Fruit fly (Drosophila melanogaster) whole organism, embryonic: ENCODE results near the gene Alp13.

ENCODE experiments used
- Atf-2 ChIP-seq: fragments of 200-800 bp; sonication (Bioruptor generic); optimal IDR thresholded peaks from 2 replicates; lab custom pipeline; 2016; ENCODE audit warnings: missing biosample characterization, missing genetic modification characterization
- BEAF-32 ChIP-seq: fragments of 200-800 bp; sonication (Bioruptor generic); optimal IDR thresholded peaks from 3 replicates; lab custom pipeline; 2017; ENCODE audit warnings: missing biosample characterization, missing genetic modification characterization, mild to moderate bottlenecking, moderate library complexity, missing genetic modification reagents
- C15 ChIP-seq: fragments of 200-800 bp; sonication (Bioruptor generic); IDR thresholded peaks from 3 replicates; pipeline ENCODE4 v1.3.6; 2022; ENCODE audit warnings: missing biosample characterization, missing genetic modification characterization
- CG10321 ChIP-seq: fragments of 200-800 bp; sonication (Bioruptor generic); IDR thresholded peaks from 2 replicates; pipeline ENCODE4 v1.3.6; 2022; ENCODE audit warnings: missing biosample characterization, missing genetic modification characterization
- CG10366 ChIP-seq: fragments of 200-800 bp; sonication (Bioruptor generic); IDR thresholded peaks from 2 replicates; pipeline ENCODE4 v1.3.6; 2022; ENCODE audit warnings: missing biosample characterization, missing genetic modification characterization
- CG10543 ChIP-seq: fragments of 200-800 bp; sonication (Bioruptor generic); optimal IDR thresholded peaks from 3 replicates; lab custom pipeline; 2017; ENCODE audit warnings: missing biosample characterization, mild to moderate bottlenecking, missing genetic modification characterization, moderate library complexity
- CG10959 ChIP-seq: fragments of 200-800 bp; sonication (Bioruptor generic); IDR thresholded peaks from 2 replicates; pipeline ENCODE4 v1.3.6; 2022; ENCODE audit warnings: missing biosample characterization, missing genetic modification characterization
- CG12391 ChIP-seq: fragments of 200-800 bp; sonication (Bioruptor generic); optimal IDR thresholded peaks from 3 replicates; lab custom pipeline; 2018; ENCODE audit warnings: missing biosample characterization, mild to moderate bottlenecking, missing genetic modification characterization, moderate library complexity
- CG13624 ChIP-seq: fragments of 200-800 bp; sonication (Bioruptor generic); optimal IDR thresholded peaks from 2 replicates; lab custom pipeline; 2016; ENCODE audit warnings: missing biosample characterization, missing genetic modification characterization
- CG1602 ChIP-seq: fragments of 200-800 bp; sonication (Bioruptor generic); optimal IDR thresholded peaks from 3 replicates; lab custom pipeline; 2016; ENCODE audit warnings: missing biosample characterization, missing genetic modification characterization
- CG16779 ChIP-seq: fragments of 200-800 bp; sonication (Bioruptor generic); IDR thresholded peaks from 2 replicates; pipeline ENCODE4 v1.3.6; 2022; ENCODE audit warnings: missing biosample characterization, missing genetic modification characterization
- CG16815 ChIP-seq: fragments of 200-800 bp; sonication (Bioruptor generic); optimal IDR thresholded peaks from 3 replicates; lab custom pipeline; 2017; ENCODE audit warnings: missing biosample characterization, mild to moderate bottlenecking, missing genetic modification characterization
- CG17568 ChIP-seq: fragments of 200-800 bp; sonication (Bioruptor generic); optimal IDR thresholded peaks from 2 replicates; lab custom pipeline; 2018; ENCODE audit warnings: missing biosample characterization, mild to moderate bottlenecking, missing genetic modification characterization, moderate library complexity
- CG2120 ChIP-seq: fragments of 200-800 bp; sonication (Bioruptor generic); optimal IDR thresholded peaks from 3 replicates; lab custom pipeline; 2016; ENCODE audit warnings: missing biosample characterization, missing genetic modification characterization
- CG2889 ChIP-seq: fragments of 200-800 bp; sonication (Bioruptor generic); IDR thresholded peaks from 3 replicates; pipeline ENCODE4 v1.3.6; 2022; ENCODE audit warnings: missing biosample characterization, missing genetic modification characterization
- CG3281 ChIP-seq: fragments of 200-800 bp; sonication (Bioruptor generic); optimal IDR thresholded peaks from 3 replicates; lab custom pipeline; 2017; ENCODE audit warnings: missing biosample characterization, mild to moderate bottlenecking, missing genetic modification characterization
- CG3726 ChIP-seq: fragments of 200-800 bp; sonication (Bioruptor generic); IDR thresholded peaks from 3 replicates; pipeline ENCODE4, ENCODE4 v1.3.6; 2022; ENCODE audit warnings: missing biosample characterization, missing genetic modification characterization
- CG42726 ChIP-seq: fragments of 200-800 bp; sonication (Bioruptor generic); IDR thresholded peaks from 2 replicates; pipeline ENCODE4 v1.3.6; 2022; ENCODE audit warnings: missing biosample characterization, missing genetic modification characterization; ENCODE audit not compliant: partially characterized antibody
- CG4854 ChIP-seq: fragments of 200-800 bp; sonication (Bioruptor generic); optimal IDR thresholded peaks from 2 replicates; lab custom pipeline; 2016; ENCODE audit warnings: missing biosample characterization, missing genetic modification characterization, inconsistent platforms
- CG6854 ChIP-seq: fragments of 200-800 bp; sonication (Bioruptor generic); optimal IDR thresholded peaks from 3 replicates; lab custom pipeline; 2017; ENCODE audit warnings: missing biosample characterization, mild to moderate bottlenecking, missing genetic modification characterization
- CG8478 ChIP-seq: fragments of >200 bp; optimal IDR thresholded peaks from 2 replicates; lab custom pipeline; 2018
- Dbx ChIP-seq: fragments of 200-800 bp; sonication (Bioruptor generic); IDR thresholded peaks from 3 replicates; pipeline ENCODE4 v1.3.6; 2022; ENCODE audit warnings: missing biosample characterization, missing genetic modification characterization
- Dip3 ChIP-seq: fragments of 200-800 bp; sonication (Bioruptor generic); optimal IDR thresholded peaks from 3 replicates; lab custom pipeline; 2016; ENCODE audit warnings: missing biosample characterization, missing genetic modification characterization
- Eip74EF ChIP-seq, 2 experiments: fragments of 200-800 bp in 1 of 2; fragments of >200 bp in 1 of 2; sonication (Bioruptor generic) in 1 of 2; optimal IDR thresholded peaks; 2 replicates each; lab custom pipeline; 2017 to 2019; ENCODE audit warnings: missing biosample characterization in 2 of 2, missing genetic modification characterization in 2 of 2, mild to moderate bottlenecking in 1 of 2, moderate library complexity in 1 of 2
- HLH3B ChIP-seq: fragments of 200-800 bp; sonication (Bioruptor generic); IDR thresholded peaks from 2 replicates; pipeline ENCODE4 v1.3.6; 2022; ENCODE audit warnings: missing biosample characterization, missing genetic modification characterization
- HLH4C ChIP-seq: fragments of 200-800 bp; sonication (Bioruptor generic); IDR thresholded peaks from 3 replicates; pipeline ENCODE4 v1.3.6; 2022; ENCODE audit warnings: missing biosample characterization, missing genetic modification characterization; ENCODE audit not compliant: partially characterized antibody
- Hmx ChIP-seq: fragments of 200-800 bp; sonication (Bioruptor generic); optimal IDR thresholded peaks from 2 replicates; lab custom pipeline; 2016; ENCODE audit warnings: missing biosample characterization, missing genetic modification characterization
- Hr39 ChIP-seq: fragments of >200 bp; optimal IDR thresholded peaks from 2 replicates; lab custom pipeline; 2017
- Hr78 ChIP-seq, 2 experiments: fragments of 200-800 bp in 1 of 2; fragments of >200 bp in 1 of 2; sonication (Bioruptor generic) in 1 of 2; optimal IDR thresholded peaks; 2 replicates each; lab custom pipeline; 2017 to 2019; ENCODE audit warnings: missing biosample characterization in 2 of 2, missing genetic modification characterization in 2 of 2, mild to moderate bottlenecking in 1 of 2, moderate library complexity in 1 of 2
- Kr ChIP-seq: fragments of 200-800 bp; sonication (Bioruptor generic); optimal IDR thresholded peaks from 2 replicates; lab custom pipeline; 2017; ENCODE audit warnings: missing biosample characterization, mild to moderate bottlenecking, missing genetic modification characterization
- MTF-1 ChIP-seq: fragments of 200-800 bp; sonication (Bioruptor generic); optimal IDR thresholded peaks from 2 replicates; lab custom pipeline; 2018; ENCODE audit warnings: missing biosample characterization, mild to moderate bottlenecking, missing genetic modification characterization, borderline replicate concordance
- NK7.1 ChIP-seq: fragments of 200-800 bp; sonication (Bioruptor generic); optimal IDR thresholded peaks from 3 replicates; lab custom pipeline; 2016; ENCODE audit warnings: missing biosample characterization, missing genetic modification characterization
- Ravus ChIP-seq: fragments of 200-800 bp; sonication (Bioruptor generic); IDR thresholded peaks from 2 replicates; pipeline ENCODE4 v1.3.6; 2022; ENCODE audit warnings: missing biosample characterization, missing genetic modification characterization
- ab ChIP-seq: fragments of 200-800 bp; sonication (Bioruptor generic); optimal IDR thresholded peaks from 2 replicates; lab custom pipeline; 2016; ENCODE audit warnings: missing biosample characterization, missing genetic modification characterization
- abd-A ChIP-seq: fragments of 200-800 bp; sonication (Bioruptor generic); optimal IDR thresholded peaks from 3 replicates; lab custom pipeline; 2019; ENCODE audit warnings: missing biosample characterization, mild to moderate bottlenecking, missing genetic modification characterization, moderate library complexity
- ac ChIP-seq: fragments of 200-800 bp; sonication (Bioruptor generic); optimal IDR thresholded peaks from 3 replicates; lab custom pipeline; 2017; ENCODE audit warnings: missing biosample characterization, mild to moderate bottlenecking, missing genetic modification characterization
- br ChIP-seq: fragments of >200 bp; optimal IDR thresholded peaks from 2 replicates; lab custom pipeline; 2017
- cato ChIP-seq: fragments of 200-800 bp; sonication (Bioruptor generic); optimal IDR thresholded peaks from 2 replicates; lab custom pipeline; 2016; ENCODE audit warnings: missing biosample characterization, missing genetic modification characterization, borderline replicate concordance
- croc ChIP-seq: fragments of 200-800 bp; sonication (Bioruptor generic); conservative IDR thresholded peaks from 3 replicates; pipeline ENCODE4 v1.3.6; 2022; ENCODE audit warnings: missing biosample characterization, missing genetic modification characterization
- crol ChIP-seq: fragments of 200-800 bp; sonication (Bioruptor generic); IDR thresholded peaks from 2 replicates; pipeline ENCODE4 v1.3.6; 2022; ENCODE audit warnings: missing biosample characterization, missing genetic modification characterization
- dmrt99B ChIP-seq: fragments of 200-800 bp; sonication (Bioruptor generic); optimal IDR thresholded peaks from 2 replicates; lab custom pipeline; 2018; ENCODE audit warnings: missing biosample characterization, mild to moderate bottlenecking, missing genetic modification characterization, moderate library complexity
- dpn ChIP-seq, 2 experiments: fragments of 200-800 bp; sonication (Bioruptor generic); optimal IDR thresholded peaks; 3 replicates each; lab custom pipeline; 2016; ENCODE audit warnings: missing biosample characterization in 2 of 2, missing genetic modification characterization in 2 of 2
- exex ChIP-seq: fragments of 200-800 bp; sonication (Bioruptor generic); optimal IDR thresholded peaks from 4 replicates; lab custom pipeline; 2018; ENCODE audit warnings: missing biosample characterization, mild to moderate bottlenecking, missing genetic modification characterization, moderate library complexity
- gem ChIP-seq: fragments of 200-800 bp; sonication (Bioruptor generic); optimal IDR thresholded peaks from 2 replicates; lab custom pipeline; 2019; ENCODE audit warnings: missing biosample characterization, mild to moderate bottlenecking, missing genetic modification characterization, moderate library complexity
- klu ChIP-seq: fragments of 200-800 bp; sonication (Bioruptor generic); IDR thresholded peaks from 2 replicates; pipeline ENCODE4 v1.3.6; 2022; ENCODE audit warnings: missing biosample characterization, missing genetic modification characterization
- nau ChIP-seq: fragments of 200-800 bp; sonication (Bioruptor generic); optimal IDR thresholded peaks from 3 replicates; lab custom pipeline; 2017; ENCODE audit warnings: missing biosample characterization, mild to moderate bottlenecking, missing genetic modification characterization, missing genetic modification reagents
- pros ChIP-seq: fragments of 200-800 bp; sonication (Bioruptor generic); optimal IDR thresholded peaks from 3 replicates; lab custom pipeline; 2019; ENCODE audit warnings: missing biosample characterization, mild to moderate bottlenecking, missing genetic modification characterization, moderate library complexity
- psq ChIP-seq: fragments of 200-800 bp; sonication (Bioruptor generic); optimal IDR thresholded peaks from 2 replicates; lab custom pipeline; 2017; ENCODE audit warnings: missing biosample characterization, missing genetic modification characterization
- ro ChIP-seq: fragments of 200-800 bp; sonication (Bioruptor generic); IDR thresholded peaks from 2 replicates; pipeline ENCODE4 v1.3.6; 2022; ENCODE audit warnings: missing biosample characterization, missing genetic modification characterization
- slp2 ChIP-seq: fragments of 200-800 bp; sonication (Bioruptor generic); optimal IDR thresholded peaks from 2 replicates; lab custom pipeline; 2016; ENCODE audit warnings: missing biosample characterization, missing genetic modification characterization
- sr ChIP-seq: fragments of 200-800 bp; sonication (Bioruptor generic); IDR thresholded peaks from 3 replicates; pipeline ENCODE4 v1.3.6; 2022; ENCODE audit warnings: missing biosample characterization, missing genetic modification characterization
- zfh1 ChIP-seq: fragments of 200-800 bp; sonication (Bioruptor generic); IDR thresholded peaks from 3 replicates; pipeline ENCODE4 v1.3.6; 2022; ENCODE audit warnings: missing biosample characterization, missing genetic modification characterization

Alp13 gene

dm6 chr3R:10084914-10085313 is 9.7 kb upstream of the Alp13 start (continued):
- TF ChIP-seq Eip74EF (GFP tag; optimal IDR thresholded peaks at IDR 0.05; lab: Kevin White, UChicago): no peak
- no peak for TF ChIP-seq pros (GFP tag; lab: Kevin White, UChicago)
- TF ChIP-seq CG42726 (GFP tag; lab: Robert Waterston, UW): no peak
- TF ChIP-seq ro (GFP tag; lab: Robert Waterston, UW): no peak
- TF ChIP-seq ac (GFP tag; lab: Kevin White, UChicago): no peak
- TF ChIP-seq CG10959 (GFP tag; lab: Robert Waterston, UW): no peak
- TF ChIP-seq Kr (GFP tag; lab: Kevin White, UChicago): no peak
- TF ChIP-seq gem (tag; lab: Kevin White, UChicago): peak; percentile 59
- no peak for TF ChIP-seq Ravus (GFP tag; lab: Robert Waterston, UW)
- TF ChIP-seq BEAF-32 (GFP tag; lab: Kevin White, UChicago): no peak
- TF ChIP-seq HLH3B: peak; percentile 14; the same call in 1 of the 2 replicates
- no peak for TF ChIP-seq HLH4C (GFP tag; lab: Robert Waterston, UW)
- TF ChIP-seq nau (GFP tag; lab: Kevin White, UChicago): no peak
- TF ChIP-seq CG2120 (GFP tag; lab: Kevin White, UChicago): peak; percentile 91
- peak; percentile 79 for TF ChIP-seq CG3281 (GFP tag; lab: Kevin White, UChicago)
- no peak for TF ChIP-seq CG10321 (GFP tag; lab: Robert Waterston, UW)
- TF ChIP-seq CG16779 (GFP tag; lab: Robert Waterston, UW): 0 out of 2 replicates have a peak, but pooled peaks have one; percentile 67
- TF ChIP-seq exex (tag; lab: Kevin White, UChicago): no peak
- no peak for TF ChIP-seq Hmx
- TF ChIP-seq Hr39 (lab: Kevin White, UChicago): no peak
- peak; percentile 39 for TF ChIP-seq dmrt99B (tag; lab: Kevin White, UChicago)
- 0 out of 3 replicates have a peak, but pooled peaks have one; percentile 61 for TF ChIP-seq C15 (GFP tag; lab: Robert Waterston, UW)
- TF ChIP-seq psq (GFP tag; lab: Kevin White, UChicago): no peak
- TF ChIP-seq ab (GFP tag; lab: Kevin White, UChicago): no peak
- TF ChIP-seq CG3726 (GFP tag; lab: Robert Waterston, UW): no peak
- no peak for TF ChIP-seq klu (GFP tag; lab: Robert Waterston, UW)
- TF ChIP-seq sr (GFP tag; lab: Robert Waterston, UW): no peak
- TF ChIP-seq NK7.1 (GFP tag; lab: Kevin White, UChicago): no peak
- TF ChIP-seq croc (GFP tag; lab: Robert Waterston, UW): no peak
- TF ChIP-seq CG10366 (GFP tag; lab: Robert Waterston, UW): peak; percentile 39; the same call in 1 of the 2 replicates
- TF ChIP-seq MTF-1 (GFP tag; lab: Kevin White, UChicago): no peak
- TF ChIP-seq CG10543 (GFP tag; lab: Kevin White, UChicago): no peak
- no peak for TF ChIP-seq CG2889 (GFP tag; lab: Robert Waterston, UW)
- no peak for TF ChIP-seq Hr78 (GFP tag; optimal IDR thresholded peaks at IDR 0.05; lab: Kevin White, UChicago)
- TF ChIP-seq CG6854: no peak
- TF ChIP-seq CG4854: no peak
- TF ChIP-seq abd-A (tag; lab: Kevin White, UChicago): no peak
- peak; percentile 25 for TF ChIP-seq CG12391 (tag; lab: Kevin White, UChicago)
- TF ChIP-seq br (lab: Kevin White, UChicago): no peak
- peak; percentile 61 for TF ChIP-seq CG13624 (GFP tag; lab: Kevin White, UChicago)
- no peak for TF ChIP-seq CG1602
- peak; percentile 71 for TF ChIP-seq Dip3 (GFP tag; lab: Kevin White, UChicago)
- TF ChIP-seq slp2: no peak
- 0 out of 3 replicates have a peak, but pooled peaks have one; percentile 50 for TF ChIP-seq zfh1
- no peak for TF ChIP-seq cato
- no peak for TF ChIP-seq crol (GFP tag; lab: Robert Waterston, UW)
- no peak for TF ChIP-seq CG17568
- peak; percentile 31 to 53 for TF ChIP-seq dpn (GFP tag; optimal IDR thresholded peaks at IDR 0.05; lab: Kevin White, UChicago)
- peak; percentile 69 for TF ChIP-seq CG16815
- no peak for TF ChIP-seq CG8478
- peak; percentile 81 for TF ChIP-seq Dbx
- no peak for TF ChIP-seq Atf-2
